Fruit fly (Drosophila melanogaster) S2 (cell line): ENCODE results near the gene CG7294.

ENCODE experiments used
- CG8478 ChIP-seq: fragments of >200 bp; optimal IDR thresholded peaks from 2 replicates; lab custom pipeline; 2018
- CTCF ChIP-seq, 2 experiments: fragments of >200 bp; optimal IDR thresholded peaks; 2 replicates each; lab custom pipeline; 2018

Gene CG7294

DNA sequence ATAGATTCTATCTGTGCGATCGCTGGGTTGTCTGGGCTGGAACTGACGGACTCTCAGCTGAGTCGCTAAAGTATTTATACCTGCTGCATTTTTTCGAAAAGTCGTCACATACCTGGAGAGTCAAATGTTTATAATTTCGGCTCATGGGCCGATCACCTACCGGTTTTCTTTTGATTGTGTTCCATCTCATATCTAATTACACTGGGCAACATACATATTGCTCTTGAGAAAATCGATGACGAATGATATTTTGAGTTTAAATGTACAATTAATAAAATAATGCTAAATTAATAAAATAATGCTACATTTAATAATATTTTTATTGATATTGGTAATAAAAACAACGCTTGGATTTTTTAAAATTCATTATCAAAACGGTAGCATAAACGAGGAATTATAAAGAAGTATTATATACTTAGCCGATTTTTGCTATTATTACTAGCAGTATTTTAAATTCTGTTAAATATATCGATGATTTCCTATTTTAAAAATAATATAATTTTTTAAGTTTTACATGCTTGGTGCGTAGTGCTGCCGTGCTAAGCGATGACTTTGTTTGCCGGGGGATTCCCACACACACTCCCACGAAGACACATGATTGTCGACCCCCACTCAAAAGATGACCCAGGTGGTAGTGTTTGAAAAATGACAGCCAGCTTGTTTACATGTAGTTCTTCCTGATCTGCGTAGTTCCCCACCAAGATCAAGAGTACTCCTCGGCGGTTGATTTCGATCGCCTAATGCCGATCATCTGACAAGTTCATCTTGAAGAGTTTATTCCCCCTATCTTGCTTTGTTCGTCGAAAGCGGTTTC, at the start of gene CG7294:
CG7294 (minus strand) TSS at position 51 of the 814 bp plus-strand sequence.
- TF ChIP-seq CTCF (optimal IDR thresholded peaks at IDR 0.05; lab: Kevin White, UChicago) (no peak), CG8478 (lab: Kevin White, UChicago) (no peak)

DNA sequence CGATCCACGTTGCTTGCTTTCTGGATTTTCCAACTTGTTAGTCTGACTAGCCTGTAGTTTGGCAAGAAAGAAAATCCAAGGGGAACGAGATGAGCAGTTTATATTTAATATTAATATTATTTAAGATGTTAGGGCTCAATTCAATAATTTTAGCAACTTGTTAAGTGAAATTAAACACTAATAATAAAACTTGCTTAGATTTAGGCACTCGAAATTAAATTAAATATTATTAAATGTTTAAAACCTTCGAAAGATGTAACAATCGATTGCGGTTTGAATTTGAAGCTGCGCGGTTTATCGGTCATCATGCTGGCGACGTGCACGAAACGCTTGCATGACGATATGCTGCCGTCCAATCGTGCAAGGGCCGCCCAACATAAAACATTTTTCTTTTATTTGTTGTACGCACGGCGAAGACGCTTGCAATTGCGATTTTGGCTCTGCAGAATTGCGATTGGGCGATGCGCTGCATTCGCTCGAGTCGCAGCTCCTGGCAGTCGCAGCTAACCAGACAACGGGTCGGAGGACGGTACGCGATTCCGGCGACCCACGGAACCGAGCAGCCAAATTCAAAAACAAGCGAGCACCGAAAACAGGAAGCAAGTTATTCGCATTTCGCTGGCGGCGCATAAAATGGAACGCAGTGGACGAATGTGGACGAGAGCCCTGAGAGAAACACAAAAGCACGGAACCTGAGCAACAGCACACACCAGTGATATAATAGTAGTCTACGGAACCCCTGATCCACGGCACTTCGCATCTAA, 48.1 kb upstream of the CG7294 start, which contains the start of the genes Vha16-5 and CG12299:
Vha16-5 (minus strand) TSS at position 51 of the 764 bp plus-strand sequence.
CG12299 (plus strand) TSS at position 353 of the 764 bp plus-strand sequence.
- no peak for TF ChIP-seq CTCF (optimal IDR thresholded peaks at IDR 0.05; lab: Kevin White, UChicago)
- TF ChIP-seq CG8478 (lab: Kevin White, UChicago), result no peak

DNA sequence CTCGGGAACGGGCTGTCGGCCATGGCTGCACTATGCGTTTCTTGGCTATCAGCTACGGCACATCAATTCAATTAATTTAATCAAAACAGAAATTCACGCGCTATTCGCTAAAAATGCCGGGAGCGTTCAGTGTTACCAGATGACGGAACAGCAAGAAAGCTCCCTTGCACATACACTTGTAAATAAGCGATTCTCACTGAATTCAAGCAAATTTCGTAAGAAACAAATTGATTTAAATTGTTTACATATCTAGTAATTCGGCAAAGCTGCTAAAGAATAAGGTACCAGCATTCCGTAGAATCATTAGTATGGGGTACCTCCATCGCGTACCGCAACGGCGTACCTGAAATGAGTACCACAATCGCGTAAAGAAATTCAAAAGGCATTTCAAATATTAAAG, 46.9 kb upstream of the CG7294 start, which contains the start of gene Nup107:
Nup107 (minus strand) TSS at position 149 of the 400 bp plus-strand sequence.
- TF ChIP-seq CG8478 (lab: Kevin White, UChicago), result no peak
- no peak for TF ChIP-seq CTCF (optimal IDR thresholded peaks at IDR 0.05; lab: Kevin White, UChicago)

DNA sequence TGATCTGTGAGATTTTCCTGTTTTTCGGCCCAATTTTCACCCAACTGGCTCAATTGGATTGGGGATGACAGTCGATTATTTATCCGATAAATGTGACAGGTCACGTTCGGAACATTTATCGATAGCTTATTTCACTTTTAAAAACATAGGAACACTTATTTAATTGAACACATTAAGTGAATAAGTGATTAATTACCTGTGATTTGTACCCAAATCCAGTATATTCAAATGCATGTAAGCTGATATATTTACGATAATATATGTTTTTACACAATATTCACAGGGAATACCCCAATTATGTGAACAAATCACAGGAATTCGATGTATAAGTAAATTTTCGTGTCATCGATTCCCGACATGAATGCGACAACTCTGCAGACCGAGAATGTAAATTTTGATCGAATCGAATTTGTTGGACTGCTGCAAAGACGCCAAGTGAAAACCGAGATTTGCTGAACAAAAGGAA, 43.3 kb upstream of the CG7294 start, which contains the start of the genes EMC3 and Dpy-30L1:
EMC3 (minus strand) TSS at position 81 of the 466 bp plus-strand sequence.
Dpy-30L1 (plus strand) TSS at position 311 of the 466 bp plus-strand sequence.
- TF ChIP-seq CG8478 (lab: Kevin White, UChicago), result no peak
- TF ChIP-seq CTCF (optimal IDR thresholded peaks at IDR 0.05; lab: Kevin White, UChicago), result no peak

dm6 chr2L:10729955-10730354, 40.9 kb upstream of the CG7294 start, which contains the start of gene CG17118:
Gene CG17118, plus strand, starts transcription at chr2L:10730255.
- TF ChIP-seq CG8478 (lab: Kevin White, UChicago) (no peak), CTCF (optimal IDR thresholded peaks at IDR 0.05; lab: Kevin White, UChicago) (no peak)

DNA sequence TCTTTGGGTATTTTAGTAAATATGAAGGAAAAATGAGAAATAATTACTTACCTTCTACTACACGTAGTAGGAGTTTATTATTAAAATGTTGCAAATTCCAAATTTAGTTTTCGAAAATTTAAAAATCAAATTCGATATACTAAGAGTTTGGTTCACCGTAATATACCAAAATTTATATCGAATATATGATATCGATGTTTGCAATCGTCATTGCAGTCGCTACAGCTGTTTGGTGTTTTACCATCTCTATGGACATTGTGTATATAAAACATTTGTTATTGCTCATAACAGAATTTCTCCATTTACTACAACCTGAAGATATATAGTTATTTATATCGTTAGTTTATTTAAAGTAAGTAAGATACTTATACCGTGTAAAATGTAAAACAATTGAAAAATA, 39.7 kb upstream of the CG7294 start, which contains the start of gene CG6443:
CG6443 (plus strand) TSS at position 228 of the 400 bp plus-strand sequence.
- TF ChIP-seq CG8478 (lab: Kevin White, UChicago) (no peak), CTCF (optimal IDR thresholded peaks at IDR 0.05; lab: Kevin White, UChicago) (no peak)

dm6 chr2L:10723903-10724302, 34.8 kb upstream of the CG7294 start, which contains the start of gene CG6431:
Gene CG6431, plus strand, starts transcription at chr2L:10724203.
- no peak for TF ChIP-seq CTCF (optimal IDR thresholded peaks at IDR 0.05; lab: Kevin White, UChicago)
- no peak for TF ChIP-seq CG8478 (lab: Kevin White, UChicago)

dm6 chr2L:10721535-10721934, 32.5 kb upstream of the CG7294 start:
- TF ChIP-seq CTCF (optimal IDR thresholded peaks at IDR 0.05; lab: Kevin White, UChicago), result no peak
- TF ChIP-seq CG8478 (lab: Kevin White, UChicago), result no peak

DNA sequence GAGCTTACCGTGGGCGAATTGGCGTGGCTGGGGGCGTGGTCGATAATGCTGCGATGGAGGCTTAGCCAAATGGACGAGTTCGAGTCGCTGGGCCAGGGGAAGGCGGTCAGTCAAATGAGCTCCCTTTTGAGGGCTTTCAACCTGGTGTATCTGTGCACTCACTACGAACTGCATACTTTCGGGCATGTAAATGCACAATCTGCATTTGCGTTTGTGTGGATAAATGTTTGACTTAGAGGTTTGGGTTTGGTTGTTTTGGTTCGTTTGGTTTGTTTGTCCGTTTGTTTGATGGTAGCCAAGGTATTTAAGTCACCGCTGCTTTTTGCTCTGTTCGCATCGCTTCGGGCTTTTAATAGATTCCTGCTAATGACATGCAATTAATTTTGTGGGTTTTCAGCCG, 22.1 kb upstream of the CG7294 start:
- no peak for TF ChIP-seq CTCF (optimal IDR thresholded peaks at IDR 0.05; lab: Kevin White, UChicago)
- no peak for TF ChIP-seq CG8478 (lab: Kevin White, UChicago)

- TF ChIP-seq CTCF (optimal IDR thresholded peaks at IDR 0.05; lab: Kevin White, UChicago), result no peak
- no peak for TF ChIP-seq CG8478 (lab: Kevin White, UChicago)
Measured at dm6 chr2L:10709353-10709752, 20.3 kb upstream of the CG7294 start, which contains the start of gene Lip2. Gene Lip2, minus strand, starts transcription at chr2L:10709453.

dm6 chr2L:10708089-10708488, 19.0 kb upstream of the CG7294 start:
- TF ChIP-seq CG8478 (lab: Kevin White, UChicago) (no peak), CTCF (optimal IDR thresholded peaks at IDR 0.05; lab: Kevin White, UChicago) (no peak)

DNA sequence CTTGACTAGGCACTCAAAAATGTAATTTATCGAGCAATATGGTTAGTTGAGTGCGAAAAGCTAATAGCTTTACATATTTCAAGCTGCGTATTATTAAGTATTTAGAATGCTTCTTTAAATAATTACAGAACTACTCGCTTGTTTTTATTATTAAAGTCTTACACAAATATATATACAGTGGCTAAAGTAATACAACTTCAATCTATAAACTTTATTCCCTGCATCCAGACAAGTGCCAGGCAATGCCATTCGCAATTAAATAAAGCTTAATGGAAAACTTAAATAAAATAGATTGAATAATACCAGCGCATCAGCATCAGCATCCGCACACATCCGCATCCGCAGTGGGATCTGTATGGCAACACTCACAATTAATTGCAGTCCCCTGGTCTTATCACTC, 17.2 kb upstream of the CG7294 start:
- TF ChIP-seq CTCF (optimal IDR thresholded peaks at IDR 0.05; lab: Kevin White, UChicago) (no peak), CG8478 (lab: Kevin White, UChicago) (no peak)

DNA sequence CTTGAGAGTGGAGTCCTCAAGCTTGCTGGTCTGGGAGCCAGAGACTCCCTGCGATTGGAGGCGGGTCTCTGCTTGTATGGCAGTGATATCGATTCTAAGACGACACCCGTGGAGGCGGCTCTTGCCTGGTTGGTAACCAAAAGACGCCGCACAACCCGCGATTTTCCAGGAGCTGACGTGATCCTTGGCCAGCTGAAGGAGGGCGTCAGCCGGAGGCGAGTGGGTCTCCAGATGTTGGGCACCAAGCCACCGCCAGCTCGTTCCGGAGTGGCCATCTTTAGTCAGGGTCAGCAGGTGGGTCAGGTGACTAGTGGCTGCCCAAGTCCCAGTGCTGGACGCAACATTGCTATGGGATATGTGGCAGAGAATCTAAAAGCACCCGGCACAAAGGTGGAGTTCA, 15.4 kb upstream of the CG7294 start:
- no peak for TF ChIP-seq CTCF (optimal IDR thresholded peaks at IDR 0.05; lab: Kevin White, UChicago)
- TF ChIP-seq CG8478 (lab: Kevin White, UChicago), result no peak

- TF ChIP-seq CTCF (optimal IDR thresholded peaks at IDR 0.05; lab: Kevin White, UChicago) (no peak), CG8478 (lab: Kevin White, UChicago) (no peak)
Measured at dm6 chr2L:10703281-10703680, 14.2 kb upstream of the CG7294 start, which contains the start of gene CG6415. Gene CG6415, plus strand, starts transcription at chr2L:10703621.
